Fruit fly (Drosophila melanogaster): ENCODE measurements around the gene Egfrap.

DNA sequence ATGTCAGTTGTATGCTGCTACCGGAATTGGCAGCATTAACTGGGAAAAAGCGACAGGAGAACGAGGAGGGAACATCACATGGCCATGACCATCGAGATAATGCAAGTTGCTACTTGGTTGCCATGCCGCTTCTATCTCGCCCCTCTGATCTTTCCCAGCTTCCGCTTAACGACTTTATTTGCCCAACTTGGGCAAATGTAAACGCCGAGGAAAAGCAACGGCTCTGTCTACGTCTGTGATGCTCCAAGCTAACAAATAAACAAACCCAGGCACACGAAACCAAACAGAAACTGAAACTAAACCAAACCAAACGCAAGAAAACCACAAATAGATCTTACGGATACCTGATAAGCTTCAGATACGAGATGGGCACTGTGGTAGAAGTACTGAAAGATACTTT lies 41.8 kb upstream of the Egfrap start:
- TF ChIP-seq Gug (GFP tag; IDR thresholded peaks at IDR 0.05) (no peak), dac (GFP tag; optimal IDR thresholded peaks at IDR 0.05) (no peak), OdsH (GFP tag; optimal IDR thresholded peaks at IDR 0.05) (no peak), Met (GFP tag; optimal IDR thresholded peaks at IDR 0.05) (no peak), CG32006 (GFP tag; optimal IDR thresholded peaks at IDR 0.05) (no peak), Smox (GFP tag; optimal IDR thresholded peaks at IDR 0.05) (no peak), svp (GFP tag) (no peak), salr (GFP tag; optimal IDR thresholded peaks at IDR 0.05) (no peak), Hr4 (GFP tag; optimal IDR thresholded peaks at IDR 0.05) (no peak), CG15336 (GFP tag; IDR thresholded peaks at IDR 0.05) (no peak), CG6854 (GFP tag; optimal IDR thresholded peaks at IDR 0.05) (no peak), CG11762 (GFP tag; optimal IDR thresholded peaks at IDR 0.05; ENCODE audit: insufficient read depth) (no peak)

Data from whole organism, prepupa.